Worm (Caenorhabditis elegans) whole organism, L1 larva: ENCODE data around the gene prx-2.

ENCODE experiments used
- C34B4.2 ChIP-seq: sonication (generic microtip); optimal IDR thresholded peaks from 2 replicates; lab custom pipeline; 2017; ENCODE audit warnings: mild to moderate bottlenecking, missing genetic modification characterization, missing compliant biosample characterization
- F16B12.6 ChIP-seq: fragments of 150-350 bp; optimal IDR thresholded peaks from 2 replicates; lab custom pipeline; 2014; ENCODE audit warnings: missing biosample characterization, missing genetic modification characterization
- Y116A8C.19 ChIP-seq: sonication (generic microtip); optimal IDR thresholded peaks from 2 replicates; lab custom pipeline; 2016; ENCODE audit warnings: missing compliant biosample characterization, missing genetic modification characterization, borderline replicate concordance
- aha-1 ChIP-seq: fragments of 150-350 bp; optimal IDR thresholded peaks from 2 replicates; lab custom pipeline; 2014; ENCODE audit warnings: missing biosample characterization, missing genetic modification characterization
- alr-1 ChIP-seq: fragments of 200-800 bp; sonication (Bioruptor generic); optimal IDR thresholded peaks from 2 replicates; lab custom pipeline; 2018; ENCODE audit warnings: borderline replicate concordance, mild to moderate bottlenecking, missing genetic modification characterization, missing compliant biosample characterization
- ama-1 ChIP-seq: fragments of 150-350 bp; optimal IDR thresholded peaks from 2 replicates; lab custom pipeline; 2014
- efl-1 ChIP-seq, 4 experiments: fragments of 150-350 bp; optimal IDR thresholded peaks in 3 of 4; peaks in 1 of 4; 1 replicate in 1 of 4; 2 replicates in 3 of 4; lab custom pipeline; 2014; ENCODE audit warnings: missing biosample characterization in 2 of 4, missing genetic modification characterization in 2 of 4, missing genetic modification reagents in 2 of 4
- egl-13 ChIP-seq: sonication (generic microtip); optimal IDR thresholded peaks from 2 replicates; lab custom pipeline; 2016; ENCODE audit warnings: missing genotype, missing genetic modification reagents, missing genetic modification characterization, missing compliant biosample characterization
- egl-27 ChIP-seq, 2 experiments: fragments of 150-350 bp in 1 of 2; sonication (generic microtip); optimal IDR thresholded peaks; 3 replicates each; lab custom pipeline; 2017 to 2018; ENCODE audit warnings: missing biosample characterization in 2 of 2, missing genetic modification characterization in 2 of 2, missing genetic modification reagents in 2 of 2
- fkh-4 ChIP-seq: sonication (generic microtip); optimal IDR thresholded peaks from 2 replicates; lab custom pipeline; 2016; ENCODE audit warnings: missing compliant biosample characterization, missing genetic modification characterization, borderline replicate concordance
- fkh-8 ChIP-seq: sonication (generic microtip); optimal IDR thresholded peaks from 2 replicates; lab custom pipeline; 2016; ENCODE audit warnings: mild to moderate bottlenecking, missing genetic modification characterization, missing compliant biosample characterization
- grh-1 ChIP-seq: fragments of 200-800 bp; sonication (Bioruptor generic); IDR thresholded peaks from 2 replicates; pipeline ENCODE4 v1.3.6; 2022; ENCODE audit warnings: missing genetic modification reagents, missing genetic modification characterization, missing compliant biosample characterization
- hlh-17 ChIP-seq: fragments of 200-800 bp; sonication (Bioruptor generic); optimal IDR thresholded peaks from 2 replicates; lab custom pipeline; 2018; ENCODE audit warnings: missing genetic modification characterization, mild to moderate bottlenecking, missing compliant biosample characterization, moderate library complexity, borderline replicate concordance
- hpl-2 ChIP-seq: fragments of 150-350 bp; optimal IDR thresholded peaks from 2 replicates; lab custom pipeline; 2014; ENCODE audit warnings: missing biosample characterization, missing genetic modification reagents, missing genetic modification characterization
- irx-1 ChIP-seq: sonication (generic microtip); optimal IDR thresholded peaks from 2 replicates; lab custom pipeline; 2016; ENCODE audit warnings: missing genetic modification characterization, missing compliant biosample characterization
- isw-1 ChIP-seq: fragments of 200-800 bp; sonication (Bioruptor generic); IDR thresholded peaks from 2 replicates; pipeline ENCODE4 v1.3.6; 2022; ENCODE audit warnings: missing genetic modification characterization, missing compliant biosample characterization
- lin-14 ChIP-seq: fragments of 200-800 bp; sonication (Bioruptor generic); optimal IDR thresholded peaks from 2 replicates; lab custom pipeline; 2018; ENCODE audit warnings: mild to moderate bottlenecking, missing genetic modification characterization, moderate library complexity, missing compliant biosample characterization
- lin-15B ChIP-seq: fragments of 150-350 bp; sonication (generic microtip); optimal IDR thresholded peaks from 3 replicates; lab custom pipeline; 2014; ENCODE audit warnings: missing biosample characterization, missing genetic modification characterization
- lin-35 ChIP-seq, 2 experiments: fragments of 150-350 bp; optimal IDR thresholded peaks; 2 replicates each; lab custom pipeline; 2014; ENCODE audit warnings: missing biosample characterization in 2 of 2, missing genetic modification characterization in 2 of 2, missing genetic modification reagents in 2 of 2
- lir-3 ChIP-seq: sonication (generic microtip); optimal IDR thresholded peaks from 2 replicates; lab custom pipeline; 2016; ENCODE audit warnings: mild to moderate bottlenecking, missing genetic modification characterization, moderate library complexity, missing compliant biosample characterization; ENCODE audit not compliant: poor library complexity
- lsy-2 ChIP-seq, 2 experiments: fragments of 150-350 bp; optimal IDR thresholded peaks; 2 replicates each; lab custom pipeline; 2014; ENCODE audit warnings: missing biosample characterization in 2 of 2, missing genetic modification characterization in 2 of 2
- nhr-11 ChIP-seq: fragments of 150-350 bp; optimal IDR thresholded peaks from 2 replicates; lab custom pipeline; 2014; ENCODE audit warnings: missing biosample characterization, missing genetic modification characterization
- nhr-12 ChIP-seq: sonication (generic microtip); optimal IDR thresholded peaks from 2 replicates; lab custom pipeline; 2017; ENCODE audit warnings: missing biosample characterization, missing genetic modification characterization
- nhr-19 ChIP-seq: fragments of 200-800 bp; sonication (Bioruptor generic); conservative IDR thresholded peaks from 2 replicates; pipeline ENCODE4 v1.3.6; 2022; ENCODE audit warnings: missing genetic modification characterization, missing compliant biosample characterization
- nhr-20 ChIP-seq: sonication (generic microtip); optimal IDR thresholded peaks from 2 replicates; lab custom pipeline; 2016; ENCODE audit warnings: mild to moderate bottlenecking, missing genetic modification characterization, missing compliant biosample characterization
- nhr-237 ChIP-seq: fragments of 150-350 bp; optimal IDR thresholded peaks from 2 replicates; lab custom pipeline; 2014; ENCODE audit warnings: missing biosample characterization, missing genetic modification characterization
- nhr-76 ChIP-seq: sonication (generic microtip); optimal IDR thresholded peaks from 2 replicates; lab custom pipeline; 2017; ENCODE audit warnings: missing biosample characterization, missing genetic modification characterization
- nhr-90 ChIP-seq: sonication (generic microtip); optimal IDR thresholded peaks from 2 replicates; lab custom pipeline; 2016; ENCODE audit warnings: mild to moderate bottlenecking, missing genetic modification characterization, missing compliant biosample characterization; ENCODE audit not compliant: poor library complexity
- pag-3 ChIP-seq: sonication (generic microtip); optimal IDR thresholded peaks from 2 replicates; lab custom pipeline; 2017; ENCODE audit warnings: missing genetic modification characterization, mild to moderate bottlenecking, missing compliant biosample characterization, antibody characterized with exemption, borderline replicate concordance; ENCODE audit not compliant: insufficient read depth
- pax-3 ChIP-seq: fragments of 200-800 bp; sonication (Bioruptor generic); optimal IDR thresholded peaks from 2 replicates; lab custom pipeline; 2018; ENCODE audit warnings: mild to moderate bottlenecking, missing genetic modification characterization, moderate library complexity, missing compliant biosample characterization
- skn-1 ChIP-seq: fragments of 150-350 bp; optimal IDR thresholded peaks from 2 replicates; lab custom pipeline; 2014; ENCODE audit warnings: missing biosample characterization, missing genetic modification characterization
- snu-23 ChIP-seq: sonication (generic microtip); optimal IDR thresholded peaks from 2 replicates; lab custom pipeline; 2016; ENCODE audit warnings: missing genetic modification characterization, missing compliant biosample characterization
- sox-4 ChIP-seq: sonication (generic microtip); optimal IDR thresholded peaks from 2 replicates; lab custom pipeline; 2016; ENCODE audit warnings: missing genetic modification characterization, missing compliant biosample characterization
- sup-37 ChIP-seq: fragments of 200-800 bp; sonication (Bioruptor generic); optimal IDR thresholded peaks from 2 replicates; lab custom pipeline; 2018; ENCODE audit warnings: mild to moderate bottlenecking, missing genetic modification characterization, missing compliant biosample characterization
- swsn-7 ChIP-seq: sonication (generic microtip); optimal IDR thresholded peaks from 2 replicates; lab custom pipeline; 2016; ENCODE audit warnings: missing genetic modification characterization, missing compliant biosample characterization
- tbx-2 ChIP-seq: sonication (generic microtip); optimal IDR thresholded peaks from 2 replicates; lab custom pipeline; 2016; ENCODE audit warnings: missing genetic modification characterization, missing compliant biosample characterization
- tlp-1 ChIP-seq: fragments of 150-350 bp; optimal IDR thresholded peaks from 2 replicates; lab custom pipeline; 2014; ENCODE audit warnings: missing biosample characterization, missing genetic modification characterization
- unc-30 ChIP-seq: sonication (generic microtip); optimal IDR thresholded peaks from 2 replicates; lab custom pipeline; 2017; ENCODE audit warnings: missing biosample characterization, missing genetic modification characterization
- unc-86 ChIP-seq: sonication (generic microtip); optimal IDR thresholded peaks from 2 replicates; lab custom pipeline; 2016; ENCODE audit warnings: missing genetic modification characterization, missing compliant biosample characterization
- vab-15 ChIP-seq: sonication (generic microtip); optimal IDR thresholded peaks from 2 replicates; lab custom pipeline; 2017; ENCODE audit warnings: missing genotype, mild to moderate bottlenecking, missing genetic modification characterization, missing compliant biosample characterization
- zip-4 ChIP-seq: fragments of 200-800 bp; sonication (Bioruptor generic); optimal IDR thresholded peaks from 2 replicates; lab custom pipeline; 2018; ENCODE audit warnings: mild to moderate bottlenecking, missing genetic modification characterization, moderate library complexity, missing compliant biosample characterization
- ztf-11 ChIP-seq, 2 experiments: sonication (generic microtip); optimal IDR thresholded peaks; 2 replicates each; lab custom pipeline; 2016 to 2017; ENCODE audit warnings: missing genetic modification characterization in 2 of 2, missing biosample characterization in 1 of 2, missing compliant biosample characterization in 1 of 2

The prx-2 gene

DNA sequence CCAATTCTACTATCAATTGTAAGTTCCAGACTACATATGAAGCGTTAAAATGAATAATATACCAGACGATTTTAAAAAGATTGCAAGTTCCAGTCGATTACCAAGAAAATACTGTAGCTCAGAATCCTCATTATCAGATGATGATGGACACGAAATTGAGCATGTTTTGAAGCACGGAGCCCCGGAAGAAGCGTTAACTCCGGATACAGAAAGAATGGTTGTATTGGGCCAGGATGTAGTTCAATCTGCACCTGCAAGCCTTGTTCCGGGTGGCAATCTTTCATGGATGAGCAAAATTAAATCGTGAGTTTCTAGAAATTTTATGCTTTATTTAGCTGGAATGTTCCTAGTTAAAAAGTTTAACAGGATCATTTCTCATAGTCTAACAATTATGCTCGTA, 24.1 kb downstream of the prx-2 start, which contains the start of gene atg-4.2:
TSS of gene atg-4.2 (plus strand) at position 24 of the 400 bp plus-strand sequence.
- TF ChIP-seq pax-3, result no peak
- TF ChIP-seq ama-1 (lab: Kevin White, UChicago), result no peak
- TF ChIP-seq egl-27 (tag; optimal IDR thresholded peaks at IDR 0.05; lab: Kevin White, UChicago), result no peak
- no peak for TF ChIP-seq zip-4 (GFP tag; lab: Kevin White, UChicago)
- TF ChIP-seq lin-15B (tag; lab: Kevin White, UChicago), result no peak
- TF ChIP-seq ztf-11 (tag; optimal IDR thresholded peaks at IDR 0.05; lab: Kevin White, UChicago), result no peak
- TF ChIP-seq vab-15 (tag; lab: Kevin White, UChicago), result no peak
- no peak for TF ChIP-seq fkh-8 (tag; lab: Kevin White, UChicago)
- no peak for TF ChIP-seq alr-1 (tag; lab: Kevin White, UChicago)
- TF ChIP-seq nhr-90 (tag; lab: Kevin White, UChicago), result no peak
- no peak for TF ChIP-seq nhr-20 (tag; lab: Kevin White, UChicago)
- TF ChIP-seq sox-4 (tag; lab: Kevin White, UChicago), result no peak
- no peak for TF ChIP-seq aha-1 (tag; lab: Kevin White, UChicago)
- TF ChIP-seq C34B4.2 (tag; lab: Kevin White, UChicago), result no peak

DNA sequence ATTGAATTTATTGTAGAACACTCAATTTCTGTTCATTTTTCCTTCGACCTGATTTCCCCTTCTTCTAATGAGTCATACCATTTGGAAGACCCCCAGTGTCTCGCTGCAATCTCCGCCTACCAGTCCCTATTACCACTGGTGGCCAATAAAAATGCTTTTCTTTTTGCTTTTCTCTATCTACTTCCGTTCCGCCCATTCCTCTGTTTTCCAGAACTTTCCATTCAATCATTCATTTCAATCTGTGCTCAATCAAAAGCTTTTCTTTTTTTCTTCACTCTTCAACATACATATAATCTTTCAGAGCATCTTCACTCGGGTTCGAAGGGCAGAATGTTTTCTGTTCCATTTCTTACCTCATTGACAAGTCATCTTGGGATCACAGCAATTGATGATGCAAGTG, 29.6 kb downstream of the prx-2 start, which contains the start of gene inx-8:
TSS of gene inx-8 (plus strand) at position 301 of the 400 bp plus-strand sequence.
- TF ChIP-seq F16B12.6 (tag; lab: Kevin White, UChicago), result no peak
- no peak for TF ChIP-seq vab-15 (tag; lab: Kevin White, UChicago)
- TF ChIP-seq nhr-76, result no peak
- no peak for TF ChIP-seq swsn-7 (tag; lab: Kevin White, UChicago)
- TF ChIP-seq lin-14 (GFP tag; lab: Kevin White, UChicago), result no peak
- no peak for TF ChIP-seq lsy-2 (tag; optimal IDR thresholded peaks at IDR 0.05; lab: Kevin White, UChicago)
- TF ChIP-seq nhr-11 (tag; lab: Kevin White, UChicago), result no peak
- no peak for TF ChIP-seq Y116A8C.19 (tag; lab: Kevin White, UChicago)
- no peak for TF ChIP-seq sup-37 (GFP tag; lab: Kevin White, UChicago)
- no peak for TF ChIP-seq ztf-11 (tag; optimal IDR thresholded peaks at IDR 0.05; lab: Kevin White, UChicago)
- TF ChIP-seq lin-35 (GFP tag; optimal IDR thresholded peaks at IDR 0.05; lab: Kevin White, UChicago), result no peak

- TF ChIP-seq nhr-76, result no peak
- no peak for TF ChIP-seq tbx-2
- TF ChIP-seq Y116A8C.19 (tag; lab: Kevin White, UChicago), result no peak
- TF ChIP-seq zip-4 (GFP tag; lab: Kevin White, UChicago), result no peak
- no peak for TF ChIP-seq egl-13 (tag; lab: Kevin White, UChicago)
- no peak for TF ChIP-seq swsn-7 (tag; lab: Kevin White, UChicago)
- TF ChIP-seq grh-1 (GFP tag; lab: Robert Waterston, UW), result no peak
- no peak for TF ChIP-seq pag-3 (tag; lab: Kevin White, UChicago)
- no peak for TF ChIP-seq unc-30
- TF ChIP-seq hpl-2 (GFP tag; lab: Kevin White, UChicago), result no peak
- no peak for TF ChIP-seq fkh-4 (tag; lab: Kevin White, UChicago)
- no peak for TF ChIP-seq nhr-12
- no peak for TF ChIP-seq skn-1 (tag; lab: Kevin White, UChicago)
- no peak for TF ChIP-seq unc-86
- TF ChIP-seq isw-1 (GFP tag; lab: Robert Waterston, UW), result no peak
- TF ChIP-seq snu-23 (GFP tag; lab: Kevin White, UChicago), result no peak
These were observed 32.1 kb downstream of the prx-2 start, which contains the start of gene inx-9 for ce11 chrIV:11676054-11676453. TSS of gene inx-9 (plus strand) at chrIV:11676354.

DNA sequence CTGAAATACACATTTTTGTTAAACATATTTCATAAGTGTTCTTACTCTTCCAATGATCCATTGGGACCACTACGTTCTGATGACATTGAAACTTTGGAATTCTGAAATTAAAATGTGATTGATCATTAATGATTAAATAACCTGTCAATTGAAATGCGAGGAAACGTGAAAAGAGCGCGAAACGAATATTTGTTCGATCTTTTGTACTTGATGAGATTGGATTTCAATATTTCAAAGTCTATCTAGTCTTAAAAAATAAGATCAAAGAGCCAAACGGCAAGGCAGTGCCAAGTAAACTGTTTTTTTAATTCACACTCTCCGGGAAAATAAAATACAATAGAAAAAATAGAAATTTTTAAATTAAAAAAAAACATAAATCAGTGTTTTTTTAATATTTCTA, 38.0 kb downstream of the prx-2 start, which contains the start of gene ZK792.4:
TSS of gene ZK792.4 (minus strand) at position 101 of the 400 bp plus-strand sequence.
- no peak for TF ChIP-seq efl-1 (optimal IDR thresholded peaks at IDR 0.05; lab: Kevin White, UChicago)
- TF ChIP-seq efl-1 (GFP tag; optimal IDR thresholded peaks at IDR 0.05 in 1 of 2; lab: Kevin White, UChicago), result no peak
- no peak for TF ChIP-seq egl-27 (tag; optimal IDR thresholded peaks at IDR 0.05; lab: Kevin White, UChicago)
- no peak for TF ChIP-seq unc-30
- no peak for TF ChIP-seq lir-3 (tag; lab: Kevin White, UChicago)
- no peak for TF ChIP-seq lsy-2 (tag; optimal IDR thresholded peaks at IDR 0.05; lab: Kevin White, UChicago)
- TF ChIP-seq sox-4 (tag; lab: Kevin White, UChicago), result no peak
- TF ChIP-seq tlp-1 (tag; lab: Kevin White, UChicago), result no peak
- no peak for TF ChIP-seq hlh-17 (GFP tag; lab: Kevin White, UChicago)
- no peak for TF ChIP-seq nhr-76
- no peak for TF ChIP-seq irx-1 (tag; lab: Kevin White, UChicago)
- TF ChIP-seq nhr-237 (tag; lab: Kevin White, UChicago), result no peak
- no peak for TF ChIP-seq nhr-19 (GFP tag; lab: Robert Waterston, UW)
